Worm (Caenorhabditis elegans) whole organism, L3 larva: ENCODE data around the gene W08A12.3.

Experiments
- hmg-11 ChIP-seq: sonication (generic microtip); optimal IDR thresholded peaks from 2 replicates; lab custom pipeline; 2016; ENCODE audit warnings: missing genetic modification characterization, missing compliant biosample characterization
- nhr-25 ChIP-seq: sonication (generic microtip); optimal IDR thresholded peaks from 2 replicates; lab custom pipeline; 2017; ENCODE audit warnings: missing biosample characterization, missing genetic modification characterization
- unc-62 ChIP-seq: fragments of 150-350 bp; sonication (generic microtip); optimal IDR thresholded peaks from 4 replicates; lab custom pipeline; 2014; ENCODE audit warnings: missing biosample characterization, missing genetic modification reagents, missing genetic modification characterization

ce11 chrV:3666887-3667286 lies 15.8 kb upstream of the W08A12.3 start, which contains the start of gene str-113:
- TF ChIP-seq nhr-25 = no peak
- no peak for TF ChIP-seq hmg-11 (tag; lab: Kevin White, UChicago)
- TF ChIP-seq unc-62 (GFP tag; lab: Kevin White, UChicago) = no peak
